Worm (Caenorhabditis elegans): ENCODE results near the gene C30F2.2.

- no peak for TF ChIP-seq him-1 (tag; optimal IDR thresholded peaks at IDR 0.05)
- TF ChIP-seq dao-5 (tag; optimal IDR thresholded peaks at IDR 0.05) = no peak
- no peak for TF ChIP-seq W03F9.2 (tag; optimal IDR thresholded peaks at IDR 0.05)
These were observed 26.2 kb downstream of the C30F2.2 start, which contains the start of gene T27A8.2 for ce11 chrX:16058845-16059244.

All from whole organism, L4/young adult.